Worm (Caenorhabditis elegans): ENCODE measurements around the gene C28H8.8.

C28H8.8 gene

ce11 chrIII:5915926-5916325, 27.4 kb upstream of the C28H8.8 start:
- TF ChIP-seq nhr-48 (tag; optimal IDR thresholded peaks at IDR 0.05) (no peak), tag-97 (GFP tag; IDR thresholded peaks at IDR 0.05) (no peak), mdl-1 (tag; optimal IDR thresholded peaks at IDR 0.05) (no peak), nhr-42 (GFP tag; IDR thresholded peaks at IDR 0.05) (no peak), daf-16 (GFP tag; optimal IDR thresholded peaks at IDR 0.05) (no peak), daf-16 (tag; optimal IDR thresholded peaks at IDR 0.05) (peak; percentile 57), pha-4 (GFP tag; IDR thresholded peaks at IDR 0.05) (no peak), pha-4 (tag; optimal IDR thresholded peaks at IDR 0.05) (no peak), lim-7 (GFP tag; IDR thresholded peaks at IDR 0.05) (no peak), zag-1 (tag; optimal IDR thresholded peaks at IDR 0.05) (no peak), ztf-7 (tag; optimal IDR thresholded peaks at IDR 0.05) (peak; percentile 33), nhr-77 (tag; optimal IDR thresholded peaks at IDR 0.05) (peak; percentile 44), nhr-6 (tag; optimal IDR thresholded peaks at IDR 0.05) (peak; percentile 33), madf-9 (GFP tag; conservative IDR thresholded peaks at IDR 0.05) (no peak), ZK546.5 (tag; optimal IDR thresholded peaks at IDR 0.05) (no peak), pqm-1 (tag; optimal IDR thresholded peaks at IDR 0.05) (peak; percentile 95), R02D3.7 (tag; optimal IDR thresholded peaks at IDR 0.05) (no peak), ZK337.2 (GFP tag; IDR thresholded peaks at IDR 0.05) (no peak), T26A8.4 (GFP tag; IDR thresholded peaks at IDR 0.05) (no peak), tra-1 (GFP tag; IDR thresholded peaks at IDR 0.05) (0 out of 2 replicates have a peak, but pooled peaks have one; percentile 10), snpc-4 (tag; optimal IDR thresholded peaks at IDR 0.05) (no peak), aha-1 (tag) (no peak), snpc-1.2 (GFP tag; IDR thresholded peaks at IDR 0.05) (no peak), ctbp-1 (GFP tag; IDR thresholded peaks at IDR 0.05) (no peak), lin-39 (tag; optimal IDR thresholded peaks at IDR 0.05) (no peak), nhr-28 (tag; optimal IDR thresholded peaks at IDR 0.05) (peak; percentile 67), ama-1 (optimal IDR thresholded peaks at IDR 0.05) (no peak), hlh-11 (tag; optimal IDR thresholded peaks at IDR 0.05) (peak; percentile 59), unc-39 (tag; optimal IDR thresholded peaks at IDR 0.05) (no peak), saeg-2 (GFP tag; IDR thresholded peaks at IDR 0.05) (no peak), F49E8.2 (tag; optimal IDR thresholded peaks at IDR 0.05; ENCODE audit: borderline replicate concordance) (no peak), lin-13 (GFP tag; optimal IDR thresholded peaks at IDR 0.05) (no peak), nhr-102 (tag; optimal IDR thresholded peaks at IDR 0.05) (no peak), F10B5.3 (tag; optimal IDR thresholded peaks at IDR 0.05) (no peak), zfp-2 (tag; optimal IDR thresholded peaks at IDR 0.05) (no peak), Y105C5A.15 (GFP tag; IDR thresholded peaks at IDR 0.05) (no peak), daf-12 (tag; optimal IDR thresholded peaks at IDR 0.05) (no peak), ceh-32 (tag; optimal IDR thresholded peaks at IDR 0.05; ENCODE audit: poor library complexity) (no peak), cey-2 (tag; optimal IDR thresholded peaks at IDR 0.05; ENCODE audit: borderline replicate concordance, insufficient read depth) (no peak), zfp-3 (GFP tag; conservative IDR thresholded peaks at IDR 0.05) (no peak), aly-2 (tag; optimal IDR thresholded peaks at IDR 0.05) (no peak), lir-3 (tag; optimal IDR thresholded peaks at IDR 0.05) (no peak), egl-27 (tag; optimal IDR thresholded peaks at IDR 0.05) (no peak), dmd-6 (GFP tag; IDR thresholded peaks at IDR 0.05) (peak; percentile 64), mep-1 (tag; optimal IDR thresholded peaks at IDR 0.05) (peak; percentile 18), mdt-29 (GFP tag; IDR thresholded peaks at IDR 0.05) (no peak), F44E2.7 (GFP tag; IDR thresholded peaks at IDR 0.05) (no peak), dve-1 (tag; optimal IDR thresholded peaks at IDR 0.05; ENCODE audit: insufficient read depth) (peak; percentile 67), nhr-41 (GFP tag; IDR thresholded peaks at IDR 0.05) (no peak), gei-8 (GFP tag; optimal IDR thresholded peaks at IDR 0.05) (no peak), mxl-3 (GFP tag; optimal IDR thresholded peaks at IDR 0.05) (no peak), mes-2 (tag; optimal IDR thresholded peaks at IDR 0.05; ENCODE audit: poor library complexity, severe bottlenecking) (peak; percentile 40), daf-19 (GFP tag; conservative IDR thresholded peaks at IDR 0.05) (no peak)
